Fruit fly (Drosophila melanogaster): ENCODE measurements around the gene CG8840.
A peak's percentile ranks its signal among the peaks of the same experiment; 100 is the strongest.

The CG8840 gene

dm6 chr2L:3416527-3417304 is 6.4 kb downstream of the CG8840 start, which contains the start of gene CG31952 (continued):
- TF ChIP-seq Asciz (GFP tag; optimal IDR thresholded peaks at IDR 0.05) (no peak), danr (GFP tag; IDR thresholded peaks at IDR 0.05) (no peak), twi (tag; optimal IDR thresholded peaks at IDR 0.05) (no peak), row (GFP tag; IDR thresholded peaks at IDR 0.05) (no peak), CG18476 (GFP tag; optimal IDR thresholded peaks at IDR 0.05) (no peak), Rfx (GFP tag; IDR thresholded peaks at IDR 0.05) (0 out of 2 replicates have a peak, but pooled peaks have one; percentile 10), prd (optimal IDR thresholded peaks at IDR 0.05) (no peak), prd (GFP tag; IDR thresholded peaks at IDR 0.05) (no peak), Hr3 (GFP tag; optimal IDR thresholded peaks at IDR 0.05) (no peak), slou (GFP tag; optimal IDR thresholded peaks at IDR 0.05) (no peak), sisA (GFP tag; IDR thresholded peaks at IDR 0.05) (no peak), ranshi (GFP tag; IDR thresholded peaks at IDR 0.05) (no peak), ro (GFP tag; IDR thresholded peaks at IDR 0.05) (no peak), CG9215 (GFP tag; IDR thresholded peaks at IDR 0.05) (no peak), hkb (optimal IDR thresholded peaks at IDR 0.05) (no peak), hkb (GFP tag; IDR thresholded peaks at IDR 0.05) (peak; percentile 50), ap (GFP tag; IDR thresholded peaks at IDR 0.05) (no peak), CG5953 (GFP tag; IDR thresholded peaks at IDR 0.05) (0 out of 2 replicates have a peak, but pooled peaks have one; percentile 5), bcd (GFP tag; optimal IDR thresholded peaks at IDR 0.05) (no peak), Rx (GFP tag; IDR thresholded peaks at IDR 0.05) (no peak), Hmx (GFP tag; optimal IDR thresholded peaks at IDR 0.05) (no peak), p53 (GFP tag; optimal IDR thresholded peaks at IDR 0.05) (no peak), gcm (GFP tag; optimal IDR thresholded peaks at IDR 0.05) (no peak), CG7839 (tag; optimal IDR thresholded peaks at IDR 0.05) (peak; percentile 32), CG9437 (GFP tag; optimal IDR thresholded peaks at IDR 0.05) (no peak), lmd (GFP tag; IDR thresholded peaks at IDR 0.05) (0 out of 2 replicates have a peak, but pooled peaks have one; percentile 6), CG12071 (GFP tag; optimal IDR thresholded peaks at IDR 0.05) (no peak), sim (GFP tag; IDR thresholded peaks at IDR 0.05) (no peak), az2 (GFP tag; optimal IDR thresholded peaks at IDR 0.05) (no peak), ind (GFP tag; optimal IDR thresholded peaks at IDR 0.05) (no peak), lbe (GFP tag; optimal IDR thresholded peaks at IDR 0.05) (no peak), Eip74EF (GFP tag; optimal IDR thresholded peaks at IDR 0.05) (no peak), al (GFP tag; IDR thresholded peaks at IDR 0.05) (no peak), Hand (GFP tag; optimal IDR thresholded peaks at IDR 0.05) (no peak), CG17802 (tag; optimal IDR thresholded peaks at IDR 0.05) (no peak), gem (tag; optimal IDR thresholded peaks at IDR 0.05) (peak; percentile 21), crp (GFP tag; optimal IDR thresholded peaks at IDR 0.05) (no peak), CrebB (tag; optimal IDR thresholded peaks at IDR 0.05) (no peak), CG17912 (GFP tag; optimal IDR thresholded peaks at IDR 0.05) (no peak), CG3847 (GFP tag; IDR thresholded peaks at IDR 0.05) (peak; percentile 38; the same call in 1 of the 2 replicates), pho (GFP tag; optimal IDR thresholded peaks at IDR 0.05) (no peak), Myb (GFP tag; optimal IDR thresholded peaks at IDR 0.05) (no peak), CG18262 (tag; optimal IDR thresholded peaks at IDR 0.05) (no peak), CG3726 (GFP tag; IDR thresholded peaks at IDR 0.05) (no peak), CG12155 (GFP tag; optimal IDR thresholded peaks at IDR 0.05) (no peak), Sox100B (GFP tag; optimal IDR thresholded peaks at IDR 0.05) (no peak), ERR (GFP tag; optimal IDR thresholded peaks at IDR 0.05) (no peak), GATAe (GFP tag; conservative IDR thresholded peaks at IDR 0.05) (no peak), hb (GFP tag; IDR thresholded peaks at IDR 0.05; ENCODE audit: partially characterized antibody) (no peak), exex (tag; optimal IDR thresholded peaks at IDR 0.05) (no peak), Med (GFP tag) (peak; percentile 67)

All from whole organism, embryonic.